Fruit fly (Drosophila melanogaster): ENCODE results near the gene DIP-epsilon.

The DIP-epsilon gene

DNA sequence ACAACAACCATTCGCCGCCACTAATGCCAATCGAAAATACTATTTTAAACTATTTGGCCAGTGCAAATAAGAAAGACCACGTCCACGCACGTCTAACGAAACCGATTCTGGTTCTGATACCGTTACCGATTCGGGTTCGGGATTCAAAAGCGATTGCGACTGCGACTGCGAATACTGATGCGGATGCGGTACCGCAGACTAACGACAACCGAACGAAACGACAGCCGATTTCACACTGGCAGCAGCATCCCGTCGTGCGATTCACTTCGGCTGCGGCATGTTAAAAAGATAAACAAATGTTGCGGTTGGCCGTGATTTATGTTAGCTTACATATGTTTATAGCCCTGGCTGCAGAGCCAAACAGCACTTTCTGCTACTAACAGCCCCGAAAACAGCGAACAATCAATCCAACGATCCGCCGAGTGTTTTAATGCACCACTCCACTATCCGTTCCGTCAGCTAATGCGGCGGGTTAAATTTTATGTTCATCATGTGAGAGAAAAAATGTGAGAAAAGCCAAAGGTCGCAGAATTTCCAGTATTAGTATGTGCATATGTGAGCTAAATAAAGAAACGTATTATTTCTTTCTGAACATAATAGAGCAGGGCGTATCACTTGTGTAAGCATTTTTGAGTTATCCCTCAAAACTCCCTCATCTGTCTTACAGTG, at the start of gene DIP-epsilon:
DIP-epsilon (minus strand) TSS at position 238 of the 669 bp plus-strand sequence.
- TF ChIP-seq CG7045 (GFP tag; optimal IDR thresholded peaks at IDR 0.05) (no peak), cnc (optimal IDR thresholded peaks at IDR 0.05) (no peak), CG11617 (GFP tag; optimal IDR thresholded peaks at IDR 0.05) (no peak), pad (GFP tag; optimal IDR thresholded peaks at IDR 0.05) (no peak), CG5204 (GFP tag; optimal IDR thresholded peaks at IDR 0.05) (no peak), CG14711 (tag; optimal IDR thresholded peaks at IDR 0.05) (no peak), bab1 (GFP tag; optimal IDR thresholded peaks at IDR 0.05) (no peak), Mnt (GFP tag; optimal IDR thresholded peaks at IDR 0.05) (no peak), CG7101 (tag; optimal IDR thresholded peaks at IDR 0.05) (no peak), CG1620 (GFP tag; optimal IDR thresholded peaks at IDR 0.05) (no peak), kay (GFP tag; ENCODE audit: borderline replicate concordance) (no peak), toe (GFP tag; optimal IDR thresholded peaks at IDR 0.05) (no peak), ovo (GFP tag; optimal IDR thresholded peaks at IDR 0.05) (no peak), CG33017 (tag; optimal IDR thresholded peaks at IDR 0.05) (no peak), tj (GFP tag; optimal IDR thresholded peaks at IDR 0.05) (no peak), Clk (GFP tag; optimal IDR thresholded peaks at IDR 0.05) (no peak), Hr96 (GFP tag; optimal IDR thresholded peaks at IDR 0.05) (no peak)

DNA sequence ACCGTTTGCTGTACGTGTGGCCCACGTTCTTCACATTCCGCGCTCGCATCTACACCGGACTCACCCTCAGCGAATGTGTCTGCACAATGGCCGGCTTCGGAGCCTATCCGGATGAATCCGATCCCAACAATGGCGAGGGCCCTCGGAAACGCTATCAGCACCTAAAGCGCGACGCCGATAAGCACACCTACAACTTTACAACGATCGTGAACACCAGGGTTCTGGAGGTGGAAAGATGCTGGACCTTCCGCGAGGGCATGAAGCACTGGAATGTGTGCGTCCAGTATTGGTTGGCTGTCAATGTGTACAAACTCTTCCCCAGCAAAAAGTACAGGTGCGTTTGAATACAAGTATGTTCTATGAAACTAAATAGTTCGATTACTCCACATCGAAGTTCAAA, 46.5 kb upstream of the DIP-epsilon start:
- peak; percentile 2 for TF ChIP-seq Mnt (GFP tag; optimal IDR thresholded peaks at IDR 0.05)
- TF ChIP-seq Crg-1 (GFP tag; optimal IDR thresholded peaks at IDR 0.05) = no peak
- TF ChIP-seq Clk (GFP tag; optimal IDR thresholded peaks at IDR 0.05) = no peak

DNA sequence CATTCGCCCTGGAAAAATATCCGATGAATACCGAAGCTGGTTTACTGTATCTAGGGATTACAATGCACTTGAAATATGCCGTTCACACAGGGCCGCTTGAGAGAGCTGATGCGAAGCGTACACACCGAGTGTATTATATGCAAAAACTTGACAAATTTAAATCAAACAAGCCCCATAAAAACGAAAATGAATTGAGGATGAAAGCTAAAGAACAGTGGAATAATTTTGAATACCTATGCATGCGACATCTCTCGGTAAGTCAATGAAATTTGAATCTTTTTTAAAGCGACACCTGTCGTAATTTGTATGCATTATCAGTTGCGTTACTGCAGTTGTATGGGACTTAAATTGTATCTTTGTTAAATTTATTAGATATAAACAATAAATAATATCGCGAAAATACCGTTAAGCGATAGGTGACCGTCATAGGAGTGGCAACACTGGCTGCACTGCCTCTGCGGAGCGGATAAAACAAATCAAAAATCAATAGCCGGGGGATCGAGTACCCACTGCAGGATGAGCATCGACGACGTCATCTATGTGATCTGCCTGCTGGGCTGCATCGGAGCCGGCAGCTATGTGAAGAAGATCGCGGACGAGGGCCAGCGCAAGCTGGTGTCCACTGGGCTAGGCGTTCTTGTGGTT, 45.0 kb upstream of the DIP-epsilon start, which contains the start of gene frj:
frj (plus strand) TSS at position 98 of the 645 bp plus-strand sequence.
- no peak for TF ChIP-seq CG5204 (GFP tag; optimal IDR thresholded peaks at IDR 0.05)
- peak; percentile 15 for TF ChIP-seq tj (GFP tag; optimal IDR thresholded peaks at IDR 0.05)
- TF ChIP-seq ovo (GFP tag; optimal IDR thresholded peaks at IDR 0.05) = peak; percentile 43
- no peak for TF ChIP-seq Clk (GFP tag; optimal IDR thresholded peaks at IDR 0.05)
- peak; percentile 56 for TF ChIP-seq CG7101 (tag; optimal IDR thresholded peaks at IDR 0.05)
- TF ChIP-seq CG33017 (tag; optimal IDR thresholded peaks at IDR 0.05) = no peak
- TF ChIP-seq CG11617 (GFP tag; optimal IDR thresholded peaks at IDR 0.05) = peak; percentile 2
- TF ChIP-seq Mnt (GFP tag; optimal IDR thresholded peaks at IDR 0.05) = peak; percentile 11
- TF ChIP-seq pad (GFP tag; optimal IDR thresholded peaks at IDR 0.05) = no peak
- TF ChIP-seq cic (GFP tag; optimal IDR thresholded peaks at IDR 0.05) = no peak
- TF ChIP-seq CG14711 (tag; optimal IDR thresholded peaks at IDR 0.05) = peak; percentile 54
- TF ChIP-seq kay (GFP tag; ENCODE audit: borderline replicate concordance) = no peak
- TF ChIP-seq CG12768 (GFP tag; optimal IDR thresholded peaks at IDR 0.05) = peak; percentile 47
- TF ChIP-seq CG7045 (GFP tag; optimal IDR thresholded peaks at IDR 0.05) = peak; percentile 20
- TF ChIP-seq Crg-1 (GFP tag; optimal IDR thresholded peaks at IDR 0.05) = peak; percentile 33
- no peak for TF ChIP-seq Hr96 (GFP tag; optimal IDR thresholded peaks at IDR 0.05)
- no peak for TF ChIP-seq bab1 (GFP tag; optimal IDR thresholded peaks at IDR 0.05)
- peak; percentile 68 for TF ChIP-seq toe (GFP tag; optimal IDR thresholded peaks at IDR 0.05)
- TF ChIP-seq cnc (optimal IDR thresholded peaks at IDR 0.05) = no peak
- peak; percentile 56 for TF ChIP-seq CG1620 (GFP tag; optimal IDR thresholded peaks at IDR 0.05)

DNA sequence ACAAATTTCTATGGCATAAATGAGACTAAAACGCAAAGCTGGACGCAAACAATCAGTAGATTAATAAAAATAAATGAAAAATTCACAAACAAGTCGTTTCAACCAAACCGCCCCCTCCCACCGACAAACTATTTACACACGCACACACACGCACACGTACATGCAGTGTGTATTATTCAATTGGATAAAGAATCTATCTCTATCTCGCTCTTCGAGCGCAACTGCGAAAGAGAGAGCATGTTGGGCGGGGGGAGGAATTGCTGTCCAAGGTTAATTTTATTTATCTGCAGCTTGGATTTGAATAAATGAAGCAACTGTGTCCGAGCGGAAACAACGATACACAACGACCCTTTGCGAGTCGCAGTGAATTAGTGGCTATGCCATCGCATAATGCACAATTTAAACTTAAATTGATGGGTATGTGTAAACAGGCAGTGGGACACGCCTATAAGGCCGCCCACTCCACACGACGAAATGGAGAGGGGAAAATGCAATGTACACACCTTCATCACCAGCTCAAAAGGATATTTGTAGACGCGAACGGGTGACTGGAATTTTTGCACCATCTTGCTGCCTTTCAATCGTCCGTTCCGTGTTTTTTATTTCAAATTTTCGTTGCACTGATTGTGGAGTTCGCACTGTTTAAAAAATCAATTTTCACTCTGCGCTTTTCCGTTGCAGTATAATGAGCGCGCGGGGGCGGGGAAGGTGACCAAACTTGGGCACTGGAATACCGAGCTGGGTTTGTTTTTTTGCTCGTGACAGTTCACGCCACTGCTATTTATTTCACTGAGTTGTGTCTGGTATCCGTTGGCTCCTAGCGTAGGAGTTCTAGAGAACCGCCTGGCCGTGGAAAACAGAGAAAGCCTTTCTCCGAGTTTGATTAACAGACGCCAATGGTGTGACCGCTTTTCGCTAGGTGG, 44.2 kb upstream of the DIP-epsilon start, which contains the start of gene retm:
retm (minus strand) TSS at position 898 of the 923 bp plus-strand sequence.
- peak; percentile 76 for TF ChIP-seq cic (GFP tag; optimal IDR thresholded peaks at IDR 0.05)
- no peak for TF ChIP-seq CG5204 (GFP tag; optimal IDR thresholded peaks at IDR 0.05)
- peak; percentile 46 for TF ChIP-seq Mnt (GFP tag; optimal IDR thresholded peaks at IDR 0.05)
- peak; percentile 68 for TF ChIP-seq pad (GFP tag; optimal IDR thresholded peaks at IDR 0.05)
- TF ChIP-seq toe (GFP tag; optimal IDR thresholded peaks at IDR 0.05) = no peak
- TF ChIP-seq CG11617 (GFP tag; optimal IDR thresholded peaks at IDR 0.05) = no peak
- TF ChIP-seq CG14711 (tag; optimal IDR thresholded peaks at IDR 0.05) = no peak
- peak; percentile 9 for TF ChIP-seq Clk (GFP tag; optimal IDR thresholded peaks at IDR 0.05)
- TF ChIP-seq Hr96 (GFP tag; optimal IDR thresholded peaks at IDR 0.05) = no peak
- peak; percentile 59 for TF ChIP-seq CG12768 (GFP tag; optimal IDR thresholded peaks at IDR 0.05)
- no peak for TF ChIP-seq kay (GFP tag; ENCODE audit: borderline replicate concordance)
- no peak for TF ChIP-seq cnc (optimal IDR thresholded peaks at IDR 0.05)
- no peak for TF ChIP-seq CG7045 (GFP tag; optimal IDR thresholded peaks at IDR 0.05)
- TF ChIP-seq bab1 (GFP tag; optimal IDR thresholded peaks at IDR 0.05) = no peak
- peak; percentile 0 for TF ChIP-seq CG33017 (tag; optimal IDR thresholded peaks at IDR 0.05)
- peak; percentile 47 for TF ChIP-seq Crg-1 (GFP tag; optimal IDR thresholded peaks at IDR 0.05)
- TF ChIP-seq CG7101 (tag; optimal IDR thresholded peaks at IDR 0.05) = peak; percentile 57
- TF ChIP-seq tj (GFP tag; optimal IDR thresholded peaks at IDR 0.05) = peak; percentile 47
- no peak for TF ChIP-seq CG1620 (GFP tag; optimal IDR thresholded peaks at IDR 0.05)
- TF ChIP-seq ovo (GFP tag; optimal IDR thresholded peaks at IDR 0.05) = peak; percentile 41

DNA sequence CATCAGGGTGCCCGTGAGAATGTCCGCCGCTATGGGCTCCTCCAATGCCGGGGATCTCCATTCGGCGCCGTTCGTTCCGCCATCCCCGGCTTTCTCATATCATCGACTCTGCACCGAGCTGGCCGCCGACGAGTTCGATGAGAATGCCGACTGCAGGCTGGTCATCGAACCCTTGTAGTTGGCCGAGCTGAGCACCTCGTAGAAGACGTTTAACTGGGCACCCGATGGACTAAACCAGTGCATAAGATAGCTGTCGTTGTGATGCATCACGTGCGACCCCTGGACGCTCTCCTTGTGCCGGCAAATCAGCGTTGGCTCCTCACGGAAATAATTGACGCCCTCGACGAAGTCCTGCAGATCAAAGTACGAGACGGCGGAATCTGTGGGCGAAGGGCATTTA, 38.6 kb upstream of the DIP-epsilon start:
- no peak for TF ChIP-seq CG11617 (GFP tag; optimal IDR thresholded peaks at IDR 0.05)
- no peak for TF ChIP-seq pad (GFP tag; optimal IDR thresholded peaks at IDR 0.05)
- TF ChIP-seq Clk (GFP tag; optimal IDR thresholded peaks at IDR 0.05) = no peak
- TF ChIP-seq Hr96 (GFP tag; optimal IDR thresholded peaks at IDR 0.05) = no peak
- TF ChIP-seq kay (GFP tag; ENCODE audit: borderline replicate concordance) = no peak
- TF ChIP-seq cnc (optimal IDR thresholded peaks at IDR 0.05) = no peak
- no peak for TF ChIP-seq CG12768 (GFP tag; optimal IDR thresholded peaks at IDR 0.05)
- TF ChIP-seq CG7101 (tag; optimal IDR thresholded peaks at IDR 0.05) = no peak
- TF ChIP-seq CG14711 (tag; optimal IDR thresholded peaks at IDR 0.05) = no peak
- TF ChIP-seq CG33017 (tag; optimal IDR thresholded peaks at IDR 0.05) = no peak
- TF ChIP-seq Mnt (GFP tag; optimal IDR thresholded peaks at IDR 0.05) = no peak
- no peak for TF ChIP-seq ovo (GFP tag; optimal IDR thresholded peaks at IDR 0.05)
- no peak for TF ChIP-seq CG7045 (GFP tag; optimal IDR thresholded peaks at IDR 0.05)
- TF ChIP-seq cic (GFP tag; optimal IDR thresholded peaks at IDR 0.05) = no peak
- no peak for TF ChIP-seq CG5204 (GFP tag; optimal IDR thresholded peaks at IDR 0.05)
- no peak for TF ChIP-seq bab1 (GFP tag; optimal IDR thresholded peaks at IDR 0.05)
- no peak for TF ChIP-seq CG1620 (GFP tag; optimal IDR thresholded peaks at IDR 0.05)
- TF ChIP-seq tj (GFP tag; optimal IDR thresholded peaks at IDR 0.05) = no peak
- TF ChIP-seq Crg-1 (GFP tag; optimal IDR thresholded peaks at IDR 0.05) = no peak
- TF ChIP-seq toe (GFP tag; optimal IDR thresholded peaks at IDR 0.05) = no peak

All from whole organism, adult.